Worm (Caenorhabditis elegans) whole organism, young adult: ENCODE measurements around the gene Y54G2A.15.

Experiments
- B0261.1 ChIP-seq: sonication (generic microtip); optimal IDR thresholded peaks from 2 replicates; lab custom pipeline; 2016; ENCODE audit warnings: mild to moderate bottlenecking, missing genetic modification characterization, moderate library complexity, missing compliant biosample characterization
- C17E4.6 ChIP-seq: fragments of 200-800 bp; sonication (Bioruptor generic); IDR thresholded peaks from 2 replicates; pipeline ENCODE4 v1.3.6; 2022; ENCODE audit warnings: missing genetic modification reagents, missing genetic modification characterization, missing compliant biosample characterization
- F10E7.11 ChIP-seq: sonication (generic microtip); optimal IDR thresholded peaks from 2 replicates; lab custom pipeline; 2017; ENCODE audit warnings: mild to moderate bottlenecking, missing genetic modification characterization, moderate library complexity, missing compliant biosample characterization
- F33H1.4 ChIP-seq: fragments of 200-800 bp; sonication (Bioruptor generic); IDR thresholded peaks from 2 replicates; pipeline ENCODE4 v1.3.6; 2022; ENCODE audit warnings: missing genetic modification reagents, missing genetic modification characterization, missing compliant biosample characterization
- F49E8.2 ChIP-seq: sonication (generic microtip); optimal IDR thresholded peaks from 3 replicates; lab custom pipeline; 2017; ENCODE audit warnings: missing genetic modification characterization, mild to moderate bottlenecking, missing compliant biosample characterization, antibody characterized with exemption, moderate library complexity; ENCODE audit not compliant: insufficient read depth
- F57A8.1 ChIP-seq: fragments of 200-800 bp; sonication (Bioruptor generic); optimal IDR thresholded peaks from 2 replicates; lab custom pipeline; 2018; ENCODE audit warnings: mild to moderate bottlenecking, missing genetic modification characterization, moderate library complexity, missing compliant biosample characterization
- K12H6.12 ChIP-seq: fragments of 200-800 bp; sonication (Bioruptor generic); optimal IDR thresholded peaks from 2 replicates; lab custom pipeline; 2018; ENCODE audit warnings: mild to moderate bottlenecking, missing genetic modification characterization, missing compliant biosample characterization
- T07F8.4 ChIP-seq: sonication (generic microtip); optimal IDR thresholded peaks from 2 replicates; lab custom pipeline; 2016; ENCODE audit warnings: mild to moderate bottlenecking, missing genetic modification characterization, moderate library complexity, missing compliant biosample characterization
- Y67H2A.10 ChIP-seq: fragments of 200-800 bp; sonication (Bioruptor generic); conservative IDR thresholded peaks from 2 replicates; pipeline ENCODE4 v1.3.6; 2022; ENCODE audit warnings: missing genetic modification reagents, missing genetic modification characterization, missing compliant biosample characterization
- Y79H2A.3 ChIP-seq: fragments of 200-800 bp; sonication (Bioruptor generic); conservative IDR thresholded peaks from 2 replicates; pipeline ENCODE4 v1.3.6; 2022; ENCODE audit warnings: missing genetic modification reagents, missing genetic modification characterization, missing compliant biosample characterization
- Y95B8A.8 ChIP-seq: fragments of 200-800 bp; sonication (Bioruptor generic); IDR thresholded peaks from 2 replicates; pipeline ENCODE4 v1.3.6; 2022; ENCODE audit warnings: missing genetic modification reagents, missing genetic modification characterization, missing compliant biosample characterization
- ama-1 ChIP-seq, 3 experiments: fragments of 150-350 bp in 1 of 3; sonication (generic microtip) in 2 of 3; optimal IDR thresholded peaks; 2 replicates each; lab custom pipeline; 2014 to 2018; ENCODE audit warnings: missing biosample characterization in 2 of 3, missing genetic modification characterization in 2 of 3, missing genetic modification reagents in 2 of 3
- aptf-2 ChIP-seq: fragments of 200-800 bp; sonication (Bioruptor generic); conservative IDR thresholded peaks from 2 replicates; pipeline ENCODE4 v1.3.6; 2022; ENCODE audit warnings: missing genetic modification reagents, missing genetic modification characterization, missing compliant biosample characterization
- attf-5 ChIP-seq: fragments of 200-800 bp; sonication (Bioruptor generic); optimal IDR thresholded peaks from 2 replicates; lab custom pipeline; 2018; ENCODE audit warnings: mild to moderate bottlenecking, missing genetic modification characterization, missing compliant biosample characterization
- cebp-2 ChIP-seq: fragments of 200-800 bp; sonication (Bioruptor generic); IDR thresholded peaks from 2 replicates; pipeline ENCODE4 v1.3.6; 2022; ENCODE audit warnings: missing genetic modification characterization, missing compliant biosample characterization
- ceh-40 ChIP-seq: fragments of 200-800 bp; sonication (Bioruptor generic); IDR thresholded peaks from 2 replicates; pipeline ENCODE4 v1.3.6; 2022; ENCODE audit warnings: missing genetic modification characterization, missing compliant biosample characterization
- ceh-91 ChIP-seq: fragments of 200-800 bp; sonication (Bioruptor generic); IDR thresholded peaks from 2 replicates; pipeline ENCODE4 v1.3.6; 2022; ENCODE audit warnings: missing genetic modification reagents, missing genetic modification characterization, missing compliant biosample characterization
- die-1 ChIP-seq: sonication (generic microtip); optimal IDR thresholded peaks from 2 replicates; lab custom pipeline; 2016; ENCODE audit warnings: missing genotype, mild to moderate bottlenecking, missing genetic modification characterization, missing compliant biosample characterization
- efl-1 ChIP-seq: fragments of 150-350 bp; optimal IDR thresholded peaks from 2 replicates; lab custom pipeline; 2014; ENCODE audit warnings: missing biosample characterization, missing genetic modification reagents, missing genetic modification characterization
- egl-18 ChIP-seq: fragments of 200-800 bp; sonication (Bioruptor generic); IDR thresholded peaks from 2 replicates; pipeline ENCODE4 v1.3.6; 2022; ENCODE audit warnings: missing genetic modification reagents, missing genetic modification characterization, missing compliant biosample characterization
- ets-4 ChIP-seq: fragments of 200-800 bp; sonication (Bioruptor generic); optimal IDR thresholded peaks from 2 replicates; lab custom pipeline; 2018; ENCODE audit warnings: mild to moderate bottlenecking, missing genetic modification characterization, missing compliant biosample characterization
- fkh-3 ChIP-seq: sonication (generic microtip); optimal IDR thresholded peaks from 2 replicates; lab custom pipeline; 2016; ENCODE audit warnings: mild to moderate bottlenecking, missing genetic modification characterization, missing compliant biosample characterization
- gei-17 ChIP-seq: fragments of 200-800 bp; sonication (Bioruptor generic); optimal IDR thresholded peaks from 2 replicates; lab custom pipeline; 2018; ENCODE audit warnings: mild to moderate bottlenecking, missing genetic modification characterization, missing compliant biosample characterization
- hlh-26 ChIP-seq: fragments of 200-800 bp; sonication (Bioruptor generic); conservative IDR thresholded peaks from 2 replicates; pipeline ENCODE4 v1.3.6; 2022; ENCODE audit warnings: missing genetic modification reagents, missing genetic modification characterization, missing compliant biosample characterization
- hmg-1.2 ChIP-seq: fragments of 200-800 bp; sonication (Bioruptor generic); IDR thresholded peaks from 2 replicates; pipeline ENCODE4 v1.3.6; 2022; ENCODE audit warnings: missing genetic modification reagents, missing genetic modification characterization, missing compliant biosample characterization
- let-607 ChIP-seq, 2 experiments: fragments of 200-800 bp in 1 of 2; sonication (Bioruptor generic) in 1 of 2; sonication (generic microtip) in 1 of 2; optimal IDR thresholded peaks; 2 replicates each; lab custom pipeline; 2016 to 2018; ENCODE audit warnings: mild to moderate bottlenecking in 2 of 2, missing compliant biosample characterization in 2 of 2, missing genetic modification characterization in 2 of 2, moderate library complexity in 2 of 2, missing genotype in 1 of 2
- lin-26 ChIP-seq: fragments of 200-800 bp; sonication (Bioruptor generic); IDR thresholded peaks from 2 replicates; pipeline ENCODE4 v1.3.6; 2022; ENCODE audit warnings: missing genetic modification reagents, missing genetic modification characterization, missing compliant biosample characterization
- lin-40 ChIP-seq: sonication (generic microtip); optimal IDR thresholded peaks from 2 replicates; lab custom pipeline; 2016; ENCODE audit warnings: missing genetic modification characterization, mild to moderate bottlenecking, missing compliant biosample characterization, missing genotype, missing genetic modification reagents
- lin-54 ChIP-seq: fragments of 200-800 bp; sonication (Bioruptor generic); optimal IDR thresholded peaks from 2 replicates; lab custom pipeline; 2018; ENCODE audit warnings: mild to moderate bottlenecking, missing genetic modification characterization, missing compliant biosample characterization
- lsl-1 ChIP-seq: fragments of 200-800 bp; sonication (Bioruptor generic); optimal IDR thresholded peaks from 2 replicates; lab custom pipeline; 2018; ENCODE audit warnings: mild to moderate bottlenecking, missing genetic modification characterization, moderate library complexity, missing compliant biosample characterization
- mel-28 ChIP-seq: sonication (generic microtip); optimal IDR thresholded peaks from 2 replicates; lab custom pipeline; 2016; ENCODE audit warnings: borderline replicate concordance, mild to moderate bottlenecking, missing genetic modification characterization, missing compliant biosample characterization
- mes-4 ChIP-seq: sonication (generic microtip); optimal IDR thresholded peaks from 2 replicates; lab custom pipeline; 2016; ENCODE audit warnings: missing genotype, missing genetic modification characterization, missing compliant biosample characterization
- nfya-2 ChIP-seq: fragments of 200-800 bp; sonication (Bioruptor generic); IDR thresholded peaks from 2 replicates; pipeline ENCODE4 v1.3.6; 2022; ENCODE audit warnings: missing genetic modification reagents, missing genetic modification characterization, missing compliant biosample characterization
- nhr-179 ChIP-seq: sonication (generic microtip); optimal IDR thresholded peaks from 2 replicates; lab custom pipeline; 2016; ENCODE audit warnings: mild to moderate bottlenecking, missing genetic modification characterization, missing compliant biosample characterization
- nhr-27 ChIP-seq: fragments of 200-800 bp; sonication (Bioruptor generic); optimal IDR thresholded peaks from 2 replicates; lab custom pipeline; 2018; ENCODE audit warnings: mild to moderate bottlenecking, missing genetic modification characterization, moderate library complexity, missing compliant biosample characterization
- nhr-80 ChIP-seq: sonication (generic microtip); optimal IDR thresholded peaks from 2 replicates; lab custom pipeline; 2016; ENCODE audit warnings: missing genetic modification characterization, missing compliant biosample characterization
- rec-8 ChIP-seq, 2 experiments: sonication (generic microtip); optimal IDR thresholded peaks; 2 replicates each; lab custom pipeline; 2016; ENCODE audit warnings: mild to moderate bottlenecking in 2 of 2, missing genetic modification characterization in 2 of 2, missing genetic modification reagents in 2 of 2, missing genotype in 2 of 2, missing biosample characterization in 1 of 2, missing compliant biosample characterization in 1 of 2, moderate library complexity in 1 of 2
- snpc-4 ChIP-seq, 5 experiments: fragments of 150-350 bp in 1 of 5; sonication (generic microtip) in 4 of 5; optimal IDR thresholded peaks; 2 replicates each; lab custom pipeline; 2014 to 2018; ENCODE audit warnings: missing genetic modification characterization in 5 of 5, missing biosample characterization in 3 of 5, antibody characterized with exemption in 2 of 5, mild to moderate bottlenecking in 2 of 5, missing compliant biosample characterization in 2 of 5, missing genotype in 2 of 5, moderate library complexity in 2 of 5, missing genetic modification reagents in 1 of 5
- tlf-1 ChIP-seq: fragments of 200-800 bp; sonication (Bioruptor generic); optimal IDR thresholded peaks from 2 replicates; lab custom pipeline; 2018; ENCODE audit warnings: mild to moderate bottlenecking, missing genetic modification characterization, missing compliant biosample characterization
- unc-130 ChIP-seq: sonication (generic microtip); optimal IDR thresholded peaks from 2 replicates; lab custom pipeline; 2016; ENCODE audit warnings: missing genetic modification reagents, missing genetic modification characterization, missing compliant biosample characterization
- zfh-2 ChIP-seq: fragments of 200-800 bp; sonication (Bioruptor generic); conservative IDR thresholded peaks from 2 replicates; pipeline ENCODE4 v1.3.6; 2022; ENCODE audit warnings: missing genetic modification reagents, missing genetic modification characterization, missing compliant biosample characterization
- zim-3 ChIP-seq: sonication (generic microtip); optimal IDR thresholded peaks from 2 replicates; lab custom pipeline; 2017; ENCODE audit warnings: mild to moderate bottlenecking, missing genetic modification characterization, moderate library complexity, missing compliant biosample characterization
- ztf-18 ChIP-seq: sonication (generic microtip); optimal IDR thresholded peaks from 2 replicates; lab custom pipeline; 2016; ENCODE audit warnings: missing genotype, mild to moderate bottlenecking, missing genetic modification characterization, missing compliant biosample characterization
- ztf-25 ChIP-seq: fragments of 200-800 bp; sonication (Bioruptor generic); IDR thresholded peaks from 2 replicates; pipeline ENCODE4 v1.3.6; 2022; ENCODE audit warnings: missing genetic modification reagents, missing genetic modification characterization, missing compliant biosample characterization

Gene Y54G2A.15

ce11 chrIV:2849269-2849668 is 5.5 kb upstream of the Y54G2A.15 start:
- TF ChIP-seq F57A8.1 (no peak), zfh-2 (GFP tag; lab: Robert Waterston, UW) (peak; percentile 64), cebp-2 (GFP tag; lab: Robert Waterston, UW) (0 out of 2 replicates have a peak, but pooled peaks have one; percentile 26), nfya-2 (GFP tag; lab: Robert Waterston, UW) (no peak), hlh-26 (no peak), snpc-4 (GFP tag; optimal IDR thresholded peaks at IDR 0.05; lab: Kevin White, UChicago) (no peak), snpc-4 (tag; optimal IDR thresholded peaks at IDR 0.05; lab: Kevin White, UChicago) (peak in 1 of 4 experiments; percentile 78)

ce11 chrIV:2846264-2846663 is 2.5 kb upstream of the Y54G2A.15 start, which contains the start of gene Y54G2A.40:
Gene Y54G2A.40, plus strand, starts transcription at chrIV:2846476.
- peak; percentile 58 for TF ChIP-seq hmg-1.2 (GFP tag; lab: Robert Waterston, UW)
- no peak for TF ChIP-seq nhr-179 (tag; lab: Kevin White, UChicago)
- no peak for TF ChIP-seq hlh-26
- TF ChIP-seq F10E7.11, result no peak
- TF ChIP-seq ztf-25 (GFP tag; lab: Robert Waterston, UW), result no peak
- TF ChIP-seq lsl-1 (GFP tag; lab: Kevin White, UChicago), result no peak
- no peak for TF ChIP-seq lin-54 (GFP tag; lab: Kevin White, UChicago)
- TF ChIP-seq nhr-27, result no peak
- TF ChIP-seq ceh-91 (GFP tag; lab: Robert Waterston, UW), result no peak
- TF ChIP-seq egl-18 (GFP tag; lab: Robert Waterston, UW), result no peak
- TF ChIP-seq ets-4 (GFP tag; lab: Kevin White, UChicago), result no peak
- TF ChIP-seq zfh-2 (GFP tag; lab: Robert Waterston, UW), result no peak
- no peak for TF ChIP-seq cebp-2 (GFP tag; lab: Robert Waterston, UW)
- TF ChIP-seq T07F8.4 (tag; lab: Kevin White, UChicago), result no peak
- TF ChIP-seq F33H1.4, result no peak
- TF ChIP-seq C17E4.6 (GFP tag; lab: Robert Waterston, UW), result no peak
- no peak for TF ChIP-seq die-1 (tag; lab: Kevin White, UChicago)
- peak; percentile 55 for TF ChIP-seq attf-5 (GFP tag; lab: Kevin White, UChicago)
- no peak for TF ChIP-seq snpc-4 (GFP tag; optimal IDR thresholded peaks at IDR 0.05; lab: Kevin White, UChicago)
- no peak for TF ChIP-seq snpc-4 (tag; optimal IDR thresholded peaks at IDR 0.05; lab: Kevin White, UChicago)
- TF ChIP-seq B0261.1 (tag; lab: Kevin White, UChicago), result no peak
- no peak for TF ChIP-seq mel-28 (tag; lab: Kevin White, UChicago)
- no peak for TF ChIP-seq lin-40 (tag; lab: Kevin White, UChicago)
- TF ChIP-seq rec-8 (tag; optimal IDR thresholded peaks at IDR 0.05; lab: Kevin White, UChicago), result no peak
- TF ChIP-seq lin-26, result no peak
- TF ChIP-seq K12H6.12, result no peak
- peak; percentile 6 for TF ChIP-seq nhr-80 (tag; lab: Kevin White, UChicago)
- no peak for TF ChIP-seq ztf-18 (tag; lab: Kevin White, UChicago)

- TF ChIP-seq gei-17 (GFP tag; lab: Kevin White, UChicago) (no peak), snpc-4 (GFP tag; optimal IDR thresholded peaks at IDR 0.05; lab: Kevin White, UChicago) (no peak), snpc-4 (tag; optimal IDR thresholded peaks at IDR 0.05; lab: Kevin White, UChicago) (no peak), unc-130 (GFP tag; lab: Kevin White, UChicago) (no peak), ama-1 (optimal IDR thresholded peaks at IDR 0.05; lab: Kevin White, UChicago) (no peak), ama-1 (GFP tag; optimal IDR thresholded peaks at IDR 0.05; lab: Kevin White, UChicago) (no peak), let-607 (tag; optimal IDR thresholded peaks at IDR 0.05; lab: Kevin White, UChicago) (no peak), F49E8.2 (tag; lab: Kevin White, UChicago) (no peak), ceh-40 (GFP tag; lab: Robert Waterston, UW) (no peak), fkh-3 (no peak), zim-3 (tag; lab: Kevin White, UChicago) (no peak), tlf-1 (no peak), ztf-18 (tag; lab: Kevin White, UChicago) (no peak), T07F8.4 (tag; lab: Kevin White, UChicago) (no peak), efl-1 (GFP tag; lab: Kevin White, UChicago) (no peak), Y79H2A.3 (GFP tag; lab: Robert Waterston, UW) (no peak), aptf-2 (no peak), Y67H2A.10 (GFP tag; lab: Robert Waterston, UW) (no peak), Y95B8A.8 (GFP tag; lab: Robert Waterston, UW) (no peak), nhr-27 (no peak), mes-4 (tag; lab: Kevin White, UChicago) (no peak)
These were observed 1.6 kb downstream of the Y54G2A.15 start, which contains the start of gene clec-84 for ce11 chrIV:2842162-2842561. Gene clec-84, plus strand, starts transcription at chrIV:2842462.
